Worm (Caenorhabditis elegans) whole organism, late embryonic: ENCODE results near the gene F10C1.8.

Source experiments
- F13H6.1 ChIP-seq: sonication (generic microtip); optimal IDR thresholded peaks from 2 replicates; lab custom pipeline; 2016; ENCODE audit warnings: missing genetic modification characterization, missing compliant biosample characterization
- K02D7.2 ChIP-seq: sonication (generic microtip); optimal IDR thresholded peaks from 2 replicates; lab custom pipeline; 2017; ENCODE audit warnings: mild to moderate bottlenecking, missing genetic modification characterization, missing compliant biosample characterization
- K09A11.1 ChIP-seq: sonication (generic microtip); optimal IDR thresholded peaks from 2 replicates; lab custom pipeline; 2017; ENCODE audit warnings: antibody characterized with exemption, mild to moderate bottlenecking, missing genetic modification characterization, missing compliant biosample characterization; ENCODE audit not compliant: insufficient read depth
- Y22D7AL.16 ChIP-seq: sonication (generic microtip); optimal IDR thresholded peaks from 2 replicates; lab custom pipeline; 2016; ENCODE audit warnings: missing genetic modification characterization, missing compliant biosample characterization
- ama-1 ChIP-seq: fragments of 150-350 bp; optimal IDR thresholded peaks from 2 replicates; lab custom pipeline; 2014
- ceh-14 ChIP-seq: sonication (generic microtip); optimal IDR thresholded peaks from 2 replicates; lab custom pipeline; 2016; ENCODE audit warnings: missing genotype, missing genetic modification characterization, missing compliant biosample characterization
- ceh-18 ChIP-seq: sonication (generic microtip); optimal IDR thresholded peaks from 2 replicates; lab custom pipeline; 2016; ENCODE audit warnings: missing genetic modification characterization, missing compliant biosample characterization
- ceh-19 ChIP-seq: fragments of 200-800 bp; sonication (Bioruptor generic); optimal IDR thresholded peaks from 2 replicates; lab custom pipeline; 2018; ENCODE audit warnings: mild to moderate bottlenecking, missing genetic modification characterization, missing compliant biosample characterization
- ceh-2 ChIP-seq: sonication (generic microtip); optimal IDR thresholded peaks from 2 replicates; lab custom pipeline; 2016; ENCODE audit warnings: missing genotype, missing genetic modification characterization, missing compliant biosample characterization
- ceh-24 ChIP-seq: sonication (generic microtip); optimal IDR thresholded peaks from 2 replicates; lab custom pipeline; 2016; ENCODE audit warnings: mild to moderate bottlenecking, missing genetic modification characterization, missing compliant biosample characterization
- ceh-31 ChIP-seq: sonication (generic microtip); optimal IDR thresholded peaks from 2 replicates; lab custom pipeline; 2016; ENCODE audit warnings: missing genetic modification characterization, missing compliant biosample characterization
- ceh-34 ChIP-seq: sonication (generic microtip); optimal IDR thresholded peaks from 2 replicates; lab custom pipeline; 2016; ENCODE audit warnings: mild to moderate bottlenecking, missing genetic modification characterization, missing compliant biosample characterization
- ceh-45 ChIP-seq: fragments of 200-800 bp; sonication (Bioruptor generic); IDR thresholded peaks from 2 replicates; pipeline ENCODE4 v1.3.6; 2022; ENCODE audit warnings: missing genetic modification reagents, missing genetic modification characterization, missing compliant biosample characterization
- ceh-48 ChIP-seq: sonication (generic microtip); optimal IDR thresholded peaks from 2 replicates; lab custom pipeline; 2016; ENCODE audit warnings: missing genetic modification characterization, inconsistent platforms, missing compliant biosample characterization
- che-1 ChIP-seq: sonication (generic microtip); optimal IDR thresholded peaks from 2 replicates; lab custom pipeline; 2016; ENCODE audit warnings: mild to moderate bottlenecking, missing genetic modification characterization, missing compliant biosample characterization
- elt-2 ChIP-seq: sonication (generic microtip); optimal IDR thresholded peaks from 2 replicates; lab custom pipeline; 2016; ENCODE audit warnings: missing genetic modification reagents, missing genetic modification characterization, missing compliant biosample characterization
- ets-4 ChIP-seq: sonication (generic microtip); optimal IDR thresholded peaks from 2 replicates; lab custom pipeline; 2016; ENCODE audit warnings: missing genetic modification characterization, missing compliant biosample characterization
- fax-1 ChIP-seq: sonication (generic microtip); optimal IDR thresholded peaks from 2 replicates; lab custom pipeline; 2016; ENCODE audit warnings: missing genotype, missing genetic modification characterization, missing compliant biosample characterization
- fkh-10 ChIP-seq: fragments of 150-350 bp; optimal IDR thresholded peaks from 2 replicates; lab custom pipeline; 2014; ENCODE audit warnings: missing biosample characterization, missing genetic modification reagents, missing genetic modification characterization
- fkh-6 ChIP-seq: sonication (generic microtip); optimal IDR thresholded peaks from 2 replicates; lab custom pipeline; 2016; ENCODE audit warnings: missing genetic modification characterization, missing compliant biosample characterization
- gmeb-2 ChIP-seq: sonication (generic microtip); optimal IDR thresholded peaks from 2 replicates; lab custom pipeline; 2016; ENCODE audit warnings: missing genetic modification characterization, inconsistent platforms, missing compliant biosample characterization
- hlh-13 ChIP-seq: fragments of 200-800 bp; sonication (Bioruptor generic); optimal IDR thresholded peaks from 2 replicates; lab custom pipeline; 2018; ENCODE audit warnings: mild to moderate bottlenecking, missing genetic modification characterization, missing compliant biosample characterization
- hlh-15 ChIP-seq: sonication (generic microtip); optimal IDR thresholded peaks from 2 replicates; lab custom pipeline; 2016; ENCODE audit warnings: missing genetic modification characterization, missing compliant biosample characterization
- hlh-6 ChIP-seq: sonication (generic microtip); optimal IDR thresholded peaks from 2 replicates; lab custom pipeline; 2016; ENCODE audit warnings: missing genotype, missing genetic modification characterization, missing compliant biosample characterization
- lim-6 ChIP-seq: sonication (generic microtip); optimal IDR thresholded peaks from 2 replicates; lab custom pipeline; 2016; ENCODE audit warnings: missing genetic modification characterization, missing compliant biosample characterization
- madf-2 ChIP-seq: sonication (generic microtip); optimal IDR thresholded peaks from 2 replicates; lab custom pipeline; 2017; ENCODE audit warnings: missing genetic modification characterization, missing compliant biosample characterization
- nfya-1 ChIP-seq: sonication (generic microtip); optimal IDR thresholded peaks from 2 replicates; lab custom pipeline; 2017; ENCODE audit warnings: missing genetic modification characterization, mild to moderate bottlenecking, missing compliant biosample characterization, antibody characterized with exemption, moderate library complexity
- npax-4 ChIP-seq: sonication (generic microtip); optimal IDR thresholded peaks from 2 replicates; lab custom pipeline; 2016; ENCODE audit warnings: missing genetic modification characterization, missing compliant biosample characterization
- odd-2 ChIP-seq: sonication (generic microtip); optimal IDR thresholded peaks from 2 replicates; lab custom pipeline; 2017; ENCODE audit warnings: antibody characterized with exemption, mild to moderate bottlenecking, missing genetic modification characterization, missing compliant biosample characterization
- pag-3 ChIP-seq: sonication (generic microtip); optimal IDR thresholded peaks from 2 replicates; lab custom pipeline; 2016; ENCODE audit warnings: missing compliant biosample characterization, missing genetic modification characterization, borderline replicate concordance
- pax-1 ChIP-seq: fragments of 150-350 bp; optimal IDR thresholded peaks from 2 replicates; lab custom pipeline; 2014; ENCODE audit warnings: missing biosample characterization, missing genetic modification characterization
- pha-2 ChIP-seq: sonication (generic microtip); optimal IDR thresholded peaks from 2 replicates; lab custom pipeline; 2017; ENCODE audit warnings: mild to moderate bottlenecking, missing genetic modification characterization, missing compliant biosample characterization
- pha-4 ChIP-seq: fragments of 150-350 bp; optimal IDR thresholded peaks from 2 replicates; lab custom pipeline; 2018; ENCODE audit warnings: missing biosample characterization, missing genetic modification reagents, missing genetic modification characterization
- pros-1 ChIP-seq: fragments of 150-350 bp; optimal IDR thresholded peaks from 2 replicates; lab custom pipeline; 2014; ENCODE audit warnings: missing biosample characterization, missing genetic modification reagents, missing genetic modification characterization
- rnt-1 ChIP-seq: sonication (generic microtip); optimal IDR thresholded peaks from 2 replicates; lab custom pipeline; 2016; ENCODE audit warnings: missing genetic modification characterization, missing compliant biosample characterization
- sox-4 ChIP-seq: sonication (generic microtip); optimal IDR thresholded peaks from 2 replicates; lab custom pipeline; 2017; ENCODE audit warnings: mild to moderate bottlenecking, missing genetic modification characterization, inconsistent platforms, missing compliant biosample characterization
- syd-9 ChIP-seq: sonication (generic microtip); optimal IDR thresholded peaks from 2 replicates; lab custom pipeline; 2016; ENCODE audit warnings: mild to moderate bottlenecking, missing genetic modification characterization, moderate library complexity, missing compliant biosample characterization
- ttx-3 ChIP-seq: sonication (generic microtip); optimal IDR thresholded peaks from 2 replicates; lab custom pipeline; 2016; ENCODE audit warnings: missing genetic modification reagents, missing genetic modification characterization, missing compliant biosample characterization
- unc-42 ChIP-seq: sonication (generic microtip); optimal IDR thresholded peaks from 2 replicates; lab custom pipeline; 2016; ENCODE audit warnings: missing genotype, missing genetic modification characterization, missing compliant biosample characterization
- unc-55 ChIP-seq: sonication (generic microtip); optimal IDR thresholded peaks from 2 replicates; lab custom pipeline; 2017; ENCODE audit warnings: missing biosample characterization, missing genetic modification reagents, missing genetic modification characterization
- unc-86 ChIP-seq: sonication (generic microtip); optimal IDR thresholded peaks from 2 replicates; lab custom pipeline; 2016; ENCODE audit warnings: missing genetic modification characterization, missing compliant biosample characterization

F10C1.8 gene

ce11 chrII:5754168-5754567 is at the start of gene F10C1.8:
F10C1.8 (plus strand) TSS chrII:5754468.
- TF ChIP-seq ceh-19 (GFP tag; lab: Kevin White, UChicago) (no peak), ceh-18 (tag; lab: Kevin White, UChicago) (no peak), pha-2 (tag; lab: Kevin White, UChicago) (no peak), hlh-6 (tag; lab: Kevin White, UChicago) (no peak), Y22D7AL.16 (tag; lab: Kevin White, UChicago) (no peak), F13H6.1 (no peak)

- no peak for TF ChIP-seq sox-4 (tag; lab: Kevin White, UChicago)
- no peak for TF ChIP-seq madf-2 (tag; lab: Kevin White, UChicago)
- no peak for TF ChIP-seq che-1
- no peak for TF ChIP-seq lim-6 (tag; lab: Kevin White, UChicago)
- no peak for TF ChIP-seq hlh-13
- TF ChIP-seq pha-2 (tag; lab: Kevin White, UChicago), result no peak
- TF ChIP-seq hlh-15 (tag; lab: Kevin White, UChicago), result no peak
- TF ChIP-seq pax-1 (tag; lab: Kevin White, UChicago), result no peak
- TF ChIP-seq pha-4 (tag; lab: Kevin White, UChicago), result no peak
- TF ChIP-seq gmeb-2 (tag; lab: Kevin White, UChicago), result no peak
These were observed 49.8 kb upstream of the F10C1.8 start for ce11 chrII:5704479-5704878.

- TF ChIP-seq pros-1 (tag; lab: Kevin White, UChicago) (no peak), rnt-1 (tag; lab: Kevin White, UChicago) (no peak), ceh-34 (tag; lab: Kevin White, UChicago) (no peak), K02D7.2 (tag; lab: Kevin White, UChicago) (no peak), unc-42 (tag; lab: Kevin White, UChicago) (no peak), syd-9 (tag; lab: Kevin White, UChicago) (no peak), npax-4 (tag; lab: Kevin White, UChicago) (no peak), ceh-24 (tag; lab: Kevin White, UChicago) (no peak), K09A11.1 (tag; lab: Kevin White, UChicago) (no peak)
These were observed 46.7 kb upstream of the F10C1.8 start, which contains the start of gene osta-2 for ce11 chrII:5707532-5707931. osta-2 (plus strand) TSS chrII:5707691.

- TF ChIP-seq unc-42 (tag; lab: Kevin White, UChicago) (peak; percentile 90), ets-4 (tag; lab: Kevin White, UChicago) (no peak)
These were observed 46.1 kb upstream of the F10C1.8 start for ce11 chrII:5708154-5708553.

ce11 chrII:5710835-5711234 is 43.4 kb upstream of the F10C1.8 start:
- TF ChIP-seq ttx-3 (tag; lab: Kevin White, UChicago) (no peak), unc-86 (tag; lab: Kevin White, UChicago) (no peak), che-1 (no peak), K02D7.2 (tag; lab: Kevin White, UChicago) (no peak), hlh-6 (tag; lab: Kevin White, UChicago) (no peak), fkh-10 (GFP tag; lab: Kevin White, UChicago) (no peak), pag-3 (tag; lab: Kevin White, UChicago) (no peak)

ce11 chrII:5712126-5712525 is 42.1 kb upstream of the F10C1.8 start:
- TF ChIP-seq ama-1 (peak; percentile 80), ceh-2 (tag; lab: Kevin White, UChicago) (no peak)

- TF ChIP-seq odd-2 (tag; lab: Kevin White, UChicago), result no peak
- peak; percentile 2 for TF ChIP-seq ceh-2 (tag; lab: Kevin White, UChicago)
- TF ChIP-seq elt-2 (tag; lab: Kevin White, UChicago), result peak; percentile 52
- no peak for TF ChIP-seq pax-1 (tag; lab: Kevin White, UChicago)
- TF ChIP-seq che-1, result no peak
- no peak for TF ChIP-seq fkh-6 (tag; lab: Kevin White, UChicago)
- TF ChIP-seq ceh-45, result no peak
- no peak for TF ChIP-seq fax-1 (tag; lab: Kevin White, UChicago)
- TF ChIP-seq nfya-1 (tag; lab: Kevin White, UChicago), result peak; percentile 50
- no peak for TF ChIP-seq unc-86 (tag; lab: Kevin White, UChicago)
- TF ChIP-seq K02D7.2 (tag; lab: Kevin White, UChicago), result no peak
- TF ChIP-seq ceh-14, result no peak
- TF ChIP-seq ceh-31 (tag; lab: Kevin White, UChicago), result peak; percentile 59
- no peak for TF ChIP-seq hlh-13
- TF ChIP-seq ceh-48 (tag; lab: Kevin White, UChicago), result no peak
- TF ChIP-seq unc-42 (tag; lab: Kevin White, UChicago), result no peak
- TF ChIP-seq ceh-34 (tag; lab: Kevin White, UChicago), result peak; percentile 50
- peak; percentile 5 for TF ChIP-seq unc-55 (GFP tag; lab: Kevin White, UChicago)
- no peak for TF ChIP-seq Y22D7AL.16 (tag; lab: Kevin White, UChicago)
These were observed 39.5 kb upstream of the F10C1.8 start, which contains the start of the genes tiar-1 and lelo-4 for ce11 chrII:5714807-5715206. tiar-1 (minus strand) TSS chrII:5714823. lelo-4 (plus strand) TSS chrII:5714924.
